Fruit fly (Drosophila melanogaster): ENCODE measurements around the gene Jon65Aiv.
A peak's percentile ranks its signal among the peaks of the same experiment; 100 is the strongest.

Gene Jon65Aiv

DNA sequence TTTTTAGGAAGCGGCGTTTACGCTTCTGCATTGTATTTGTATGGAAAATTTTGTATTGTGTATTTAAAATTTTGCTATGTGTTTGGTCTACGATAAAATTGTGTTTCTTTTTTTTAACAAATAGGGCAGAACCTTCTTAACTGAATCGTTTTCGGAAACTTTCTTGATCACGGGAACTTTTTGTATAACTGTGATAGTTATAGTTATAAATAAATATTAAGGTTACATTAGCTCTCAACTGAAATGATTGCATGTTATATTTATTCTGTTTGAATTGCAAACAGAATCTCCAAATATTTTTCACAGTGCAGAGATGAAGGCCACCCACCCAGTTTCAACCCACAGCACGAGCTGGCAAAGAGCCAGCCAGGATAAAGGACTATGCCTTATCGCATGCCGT lies 28.0 kb upstream of the Jon65Aiv start, which contains the start of gene alphaKap4:
Gene alphaKap4 (minus strand): TSS at position 101 of the 400 bp plus-strand sequence.
- TF ChIP-seq unpg (GFP tag; optimal IDR thresholded peaks at IDR 0.05): no peak
- no peak for TF ChIP-seq run (tag; optimal IDR thresholded peaks at IDR 0.05)
- TF ChIP-seq CG9932 (GFP tag; IDR thresholded peaks at IDR 0.05): no peak
- no peak for TF ChIP-seq klu (GFP tag; IDR thresholded peaks at IDR 0.05)

DNA sequence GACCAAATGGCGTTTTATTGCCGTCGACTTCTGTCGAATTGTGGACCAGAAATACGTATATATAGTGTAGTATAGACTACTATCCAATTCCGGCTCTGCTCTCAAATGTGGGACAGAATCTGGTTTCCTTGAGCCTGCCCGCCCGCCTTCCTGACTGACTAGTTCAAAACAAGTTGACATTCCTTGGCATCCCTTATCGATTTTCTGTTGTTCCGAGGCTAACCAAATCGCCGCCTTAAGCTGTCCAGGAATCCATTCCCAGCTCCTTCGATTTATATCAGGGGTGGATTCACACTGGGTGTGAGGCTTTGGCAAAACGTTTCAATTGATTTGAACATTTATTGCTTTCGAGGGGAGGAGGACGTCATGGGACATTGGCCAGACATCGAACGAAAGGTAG lies 26.0 kb upstream of the Jon65Aiv start:
- TF ChIP-seq CG13894 (tag; optimal IDR thresholded peaks at IDR 0.05) (peak; percentile 72), sd (tag; optimal IDR thresholded peaks at IDR 0.05) (peak; percentile 38), abd-A (tag; optimal IDR thresholded peaks at IDR 0.05) (peak; percentile 49), nerfin-1 (tag; optimal IDR thresholded peaks at IDR 0.05) (peak; percentile 79), gce (GFP tag; IDR thresholded peaks at IDR 0.05) (no peak), ash1 (GFP tag; optimal IDR thresholded peaks at IDR 0.05) (no peak), onecut (GFP tag; IDR thresholded peaks at IDR 0.05) (peak; percentile 88), CG4707 (GFP tag; optimal IDR thresholded peaks at IDR 0.05) (no peak)

- TF ChIP-seq ara (GFP tag; IDR thresholded peaks at IDR 0.05) (no peak), onecut (GFP tag; IDR thresholded peaks at IDR 0.05) (no peak), CG1024 (GFP tag; IDR thresholded peaks at IDR 0.05) (no peak), Jarid2 (GFP tag; optimal IDR thresholded peaks at IDR 0.05) (no peak), CG17829 (tag; optimal IDR thresholded peaks at IDR 0.05) (no peak), Eip74EF (GFP tag; optimal IDR thresholded peaks at IDR 0.05) (no peak), Dip2 (GFP tag; IDR thresholded peaks at IDR 0.05) (no peak), CG1603 (tag; optimal IDR thresholded peaks at IDR 0.05) (peak; percentile 46), CG11560 (tag; IDR thresholded peaks at IDR 0.05) (no peak), CG10543 (GFP tag; optimal IDR thresholded peaks at IDR 0.05) (no peak), cwo (GFP tag; optimal IDR thresholded peaks at IDR 0.05) (no peak), CG15601 (tag; optimal IDR thresholded peaks at IDR 0.05) (no peak), Tbp (GFP tag; optimal IDR thresholded peaks at IDR 0.05) (no peak), Blimp-1 (GFP tag; optimal IDR thresholded peaks at IDR 0.05) (no peak), fd3F (GFP tag; optimal IDR thresholded peaks at IDR 0.05) (no peak), MESR4 (GFP tag; optimal IDR thresholded peaks at IDR 0.05) (no peak), chif (GFP tag; optimal IDR thresholded peaks at IDR 0.05) (no peak), scrt (GFP tag; optimal IDR thresholded peaks at IDR 0.05) (no peak), CG16813 (GFP tag; IDR thresholded peaks at IDR 0.05; ENCODE audit: partially characterized antibody) (no peak), D19B (GFP tag; optimal IDR thresholded peaks at IDR 0.05) (no peak), Scr (GFP tag; IDR thresholded peaks at IDR 0.05; ENCODE audit: partially characterized antibody) (no peak), bigmax (GFP tag; optimal IDR thresholded peaks at IDR 0.05) (no peak), lov (optimal IDR thresholded peaks at IDR 0.05) (no peak), lov (GFP tag; IDR thresholded peaks at IDR 0.05) (no peak), CG1233 (GFP tag; optimal IDR thresholded peaks at IDR 0.05) (no peak), Ssrp (tag; optimal IDR thresholded peaks at IDR 0.05) (no peak), gem (tag; optimal IDR thresholded peaks at IDR 0.05) (peak; percentile 28), dimm (GFP tag; IDR thresholded peaks at IDR 0.05) (no peak), yki (optimal IDR thresholded peaks at IDR 0.05) (no peak), fd64A (GFP tag; optimal IDR thresholded peaks at IDR 0.05) (no peak), row (GFP tag; IDR thresholded peaks at IDR 0.05) (0 out of 3 replicates have a peak, but pooled peaks have one; percentile 10), CG12299 (tag; optimal IDR thresholded peaks at IDR 0.05) (no peak), CG30020 (tag; optimal IDR thresholded peaks at IDR 0.05) (no peak), CG10147 (GFP tag; optimal IDR thresholded peaks at IDR 0.05) (no peak), CG12236 (GFP tag; optimal IDR thresholded peaks at IDR 0.05) (no peak), cato (GFP tag; optimal IDR thresholded peaks at IDR 0.05; ENCODE audit: borderline replicate concordance) (no peak), CG14860 (GFP tag; IDR thresholded peaks at IDR 0.05; ENCODE audit: partially characterized antibody) (no peak)
Observed at dm6 chr3L:6022142-6022541, 16.8 kb upstream of the Jon65Aiv start.
